Worm (Caenorhabditis elegans) whole organism, L2 larva: Measurements from ENCODE around the gene F56D2.5.

Experiments
- C34F6.9 ChIP-seq: fragments of 150-350 bp; optimal IDR thresholded peaks from 2 replicates; lab custom pipeline; 2014; ENCODE audit warnings: missing biosample characterization, missing genetic modification characterization
- F13H6.1 ChIP-seq: sonication (generic microtip); optimal IDR thresholded peaks from 2 replicates; lab custom pipeline; 2016; ENCODE audit warnings: missing genetic modification characterization, missing compliant biosample characterization
- ZK546.5 ChIP-seq: sonication (generic microtip); optimal IDR thresholded peaks from 2 replicates; lab custom pipeline; 2017; ENCODE audit warnings: missing biosample characterization, missing genetic modification characterization
- aly-2 ChIP-seq: fragments of 150-350 bp; optimal IDR thresholded peaks from 2 replicates; lab custom pipeline; 2014; ENCODE audit warnings: missing biosample characterization, missing genetic modification characterization
- blmp-1 ChIP-seq: sonication (generic microtip); optimal IDR thresholded peaks from 2 replicates; lab custom pipeline; 2017; ENCODE audit warnings: missing genetic modification characterization, mild to moderate bottlenecking, missing compliant biosample characterization, antibody characterized with exemption, moderate library complexity; ENCODE audit not compliant: insufficient read depth
- ceh-82 ChIP-seq: fragments of 150-350 bp; optimal IDR thresholded peaks from 2 replicates; lab custom pipeline; 2014; ENCODE audit warnings: missing biosample characterization, missing genetic modification characterization
- elt-1 ChIP-seq: fragments of 150-350 bp; optimal IDR thresholded peaks from 2 replicates; lab custom pipeline; 2014; ENCODE audit warnings: missing biosample characterization, missing genetic modification characterization
- gmeb-1 ChIP-seq: fragments of 150-350 bp; optimal IDR thresholded peaks from 2 replicates; lab custom pipeline; 2014; ENCODE audit warnings: missing biosample characterization, missing genetic modification characterization
- mbf-1 ChIP-seq: sonication (generic microtip); optimal IDR thresholded peaks from 2 replicates; lab custom pipeline; 2017; ENCODE audit warnings: missing biosample characterization, missing genetic modification characterization
- mdl-1 ChIP-seq, 2 experiments: fragments of 150-350 bp in 1 of 2; sonication (generic microtip) in 1 of 2; optimal IDR thresholded peaks; 2 replicates each; lab custom pipeline; 2017; ENCODE audit warnings: missing biosample characterization in 2 of 2, missing genetic modification characterization in 2 of 2
- nhr-129 ChIP-seq: fragments of 150-350 bp; optimal IDR thresholded peaks from 2 replicates; lab custom pipeline; 2014; ENCODE audit warnings: missing biosample characterization, missing genetic modification characterization
- nhr-6 ChIP-seq: fragments of 150-350 bp; optimal IDR thresholded peaks from 2 replicates; lab custom pipeline; 2014; ENCODE audit warnings: missing biosample characterization, missing genetic modification characterization
- nhr-77 ChIP-seq: fragments of 150-350 bp; optimal IDR thresholded peaks from 2 replicates; lab custom pipeline; 2014; ENCODE audit warnings: missing biosample characterization, missing genetic modification characterization
- peb-1 ChIP-seq: fragments of 150-350 bp; optimal IDR thresholded peaks from 2 replicates; lab custom pipeline; 2014; ENCODE audit warnings: missing biosample characterization, missing genetic modification characterization
- skn-1 ChIP-seq: sonication (generic microtip); optimal IDR thresholded peaks from 2 replicates; lab custom pipeline; 2017; ENCODE audit warnings: missing biosample characterization, missing genetic modification characterization
- zag-1 ChIP-seq: fragments of 150-350 bp; optimal IDR thresholded peaks from 2 replicates; lab custom pipeline; 2014; ENCODE audit warnings: missing biosample characterization, missing genetic modification characterization
- ztf-1 ChIP-seq: fragments of 200-800 bp; sonication (Bioruptor generic); conservative IDR thresholded peaks from 2 replicates; pipeline ENCODE4 v1.3.6; 2022; ENCODE audit warnings: missing genetic modification characterization, missing compliant biosample characterization

F56D2.5 gene

DNA sequence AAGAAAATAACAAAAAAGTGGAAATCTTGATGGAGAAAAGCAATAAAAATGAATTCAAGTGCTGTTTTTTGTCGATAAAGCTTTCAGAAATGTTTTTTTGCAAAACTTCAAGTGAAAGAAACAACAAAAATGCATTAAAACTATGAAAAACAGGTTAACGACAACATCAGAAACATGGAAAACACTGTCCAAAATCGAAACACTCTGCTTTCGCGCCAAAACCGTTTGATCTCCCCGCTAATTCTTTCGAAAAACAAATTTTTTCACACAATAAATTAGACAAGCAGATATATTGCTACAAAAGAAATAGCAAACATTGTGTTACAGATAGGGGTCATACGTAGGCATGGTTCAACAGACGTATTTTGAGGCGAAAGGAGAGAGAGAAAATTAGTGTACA lies 39.4 kb downstream of the F56D2.5 start:
- TF ChIP-seq gmeb-1 (tag; lab: Kevin White, UChicago), result no peak
- no peak for TF ChIP-seq elt-1 (tag; lab: Kevin White, UChicago)
- TF ChIP-seq mbf-1 (tag; lab: Kevin White, UChicago), result no peak
- TF ChIP-seq ceh-82 (tag; lab: Kevin White, UChicago), result no peak
- no peak for TF ChIP-seq aly-2 (tag; lab: Kevin White, UChicago)
- TF ChIP-seq F13H6.1 (tag; lab: Kevin White, UChicago), result no peak
- no peak for TF ChIP-seq ZK546.5 (tag; lab: Kevin White, UChicago)
- no peak for TF ChIP-seq skn-1 (tag; lab: Kevin White, UChicago)
- TF ChIP-seq blmp-1 (tag; lab: Kevin White, UChicago), result no peak
- TF ChIP-seq mdl-1 (tag; optimal IDR thresholded peaks at IDR 0.05; lab: Kevin White, UChicago), result no peak
- no peak for TF ChIP-seq peb-1 (tag; lab: Kevin White, UChicago)
- no peak for TF ChIP-seq nhr-129 (tag; lab: Kevin White, UChicago)
- TF ChIP-seq C34F6.9 (tag; lab: Kevin White, UChicago), result no peak
- TF ChIP-seq zag-1 (tag; lab: Kevin White, UChicago), result no peak
- no peak for TF ChIP-seq nhr-6 (tag; lab: Kevin White, UChicago)
- TF ChIP-seq nhr-77 (tag; lab: Kevin White, UChicago), result no peak
- no peak for TF ChIP-seq ztf-1 (GFP tag; lab: Robert Waterston, UW)
- TF ChIP-seq, all 48 proteins: peak for 0
